Fruit fly (Drosophila melanogaster) whole organism, embryonic: ENCODE data around the gene Cyp1.

Source experiments
- Bteb2 ChIP-seq: fragments of 200-800 bp; sonication (Bioruptor generic); optimal IDR thresholded peaks from 2 replicates; lab custom pipeline; 2016; ENCODE audit warnings: missing biosample characterization, missing genetic modification characterization
- C15 ChIP-seq: fragments of 200-800 bp; sonication (Bioruptor generic); IDR thresholded peaks from 3 replicates; pipeline ENCODE4 v1.3.6; 2022; ENCODE audit warnings: missing biosample characterization, missing genetic modification characterization
- CG10366 ChIP-seq: fragments of 200-800 bp; sonication (Bioruptor generic); IDR thresholded peaks from 2 replicates; pipeline ENCODE4 v1.3.6; 2022; ENCODE audit warnings: missing biosample characterization, missing genetic modification characterization
- CG10979 ChIP-seq: fragments of 200-800 bp; sonication (Bioruptor generic); optimal IDR thresholded peaks from 2 replicates; lab custom pipeline; 2018; ENCODE audit warnings: missing biosample characterization, mild to moderate bottlenecking, missing genetic modification characterization, moderate library complexity
- CG12391 ChIP-seq: fragments of 200-800 bp; sonication (Bioruptor generic); optimal IDR thresholded peaks from 3 replicates; lab custom pipeline; 2018; ENCODE audit warnings: missing biosample characterization, mild to moderate bottlenecking, missing genetic modification characterization, moderate library complexity
- CG1603 ChIP-seq: fragments of 200-800 bp; sonication (Bioruptor generic); optimal IDR thresholded peaks from 2 replicates; lab custom pipeline; 2019; ENCODE audit warnings: missing biosample characterization, mild to moderate bottlenecking, missing genetic modification characterization, moderate library complexity
- CG16813 ChIP-seq: fragments of 200-800 bp; sonication (Bioruptor generic); IDR thresholded peaks from 3 replicates; pipeline ENCODE4 v1.3.6; 2022; ENCODE audit warnings: missing biosample characterization, missing genetic modification characterization; ENCODE audit not compliant: partially characterized antibody
- CG17328 ChIP-seq: fragments of 200-800 bp; sonication (Bioruptor generic); IDR thresholded peaks from 2 replicates; pipeline ENCODE4 v1.3.6; 2022; ENCODE audit warnings: missing biosample characterization, missing genetic modification characterization
- CG17359 ChIP-seq: fragments of 200-800 bp; sonication (Bioruptor generic); optimal IDR thresholded peaks from 3 replicates; lab custom pipeline; 2018; ENCODE audit warnings: missing biosample characterization, mild to moderate bottlenecking, missing genetic modification characterization, moderate library complexity
- CG17361 ChIP-seq: fragments of 200-800 bp; sonication (Bioruptor generic); IDR thresholded peaks from 3 replicates; pipeline ENCODE4 v1.3.6; 2022; ENCODE audit warnings: missing biosample characterization, missing genetic modification characterization
- CG3065 ChIP-seq: fragments of 200-800 bp; sonication (Bioruptor generic); optimal IDR thresholded peaks from 2 replicates; lab custom pipeline; 2016; ENCODE audit warnings: missing biosample characterization, missing genetic modification characterization
- CG3281 ChIP-seq: fragments of 200-800 bp; sonication (Bioruptor generic); optimal IDR thresholded peaks from 3 replicates; lab custom pipeline; 2017; ENCODE audit warnings: missing biosample characterization, mild to moderate bottlenecking, missing genetic modification characterization
- CG3995 ChIP-seq: fragments of 200-800 bp; sonication (Bioruptor generic); optimal IDR thresholded peaks from 3 replicates; lab custom pipeline; 2016; ENCODE audit warnings: missing biosample characterization, missing genetic modification characterization
- CG4282 ChIP-seq: fragments of 200-800 bp; sonication (Bioruptor generic); optimal IDR thresholded peaks from 2 replicates; lab custom pipeline; 2016; ENCODE audit warnings: missing biosample characterization, missing genetic modification characterization
- CG4730 ChIP-seq: fragments of 200-800 bp; sonication (Bioruptor generic); IDR thresholded peaks from 2 replicates; pipeline ENCODE4 v1.3.6; 2022; ENCODE audit warnings: missing biosample characterization, missing genetic modification characterization
- CG6175 ChIP-seq: fragments of 200-800 bp; sonication (Bioruptor generic); IDR thresholded peaks from 3 replicates; pipeline ENCODE4 v1.3.6; 2022; ENCODE audit warnings: missing biosample characterization, missing genetic modification characterization
- CG6272 ChIP-seq: fragments of 200-800 bp; sonication (Bioruptor generic); IDR thresholded peaks from 2 replicates; pipeline ENCODE4 v1.3.6; 2022; ENCODE audit warnings: missing biosample characterization, missing genetic modification characterization
- CG7928 ChIP-seq: fragments of 200-800 bp; sonication (Bioruptor generic); optimal IDR thresholded peaks from 2 replicates; lab custom pipeline; 2017; ENCODE audit warnings: missing biosample characterization, mild to moderate bottlenecking, missing genetic modification characterization
- CG8388 ChIP-seq: fragments of 200-800 bp; sonication (Bioruptor generic); optimal IDR thresholded peaks from 2 replicates; lab custom pipeline; 2019; ENCODE audit warnings: missing biosample characterization, mild to moderate bottlenecking, missing genetic modification characterization, moderate library complexity
- CG9215 ChIP-seq: fragments of 200-800 bp; sonication (Bioruptor generic); IDR thresholded peaks from 2 replicates; pipeline ENCODE4 v1.3.6; 2022; ENCODE audit warnings: missing biosample characterization, missing genetic modification characterization
- E2f2 ChIP-seq: fragments of 200-800 bp; sonication (Bioruptor generic); IDR thresholded peaks from 2 replicates; pipeline ENCODE4 v1.3.6; 2022; ENCODE audit warnings: missing biosample characterization, missing genetic modification characterization
- Ets65A ChIP-seq: fragments of 200-800 bp; sonication (Bioruptor generic); peaks from one replicate; lab custom pipeline; 2016; ENCODE audit warnings: missing biosample characterization, missing genetic modification characterization
- HLH4C ChIP-seq: fragments of 200-800 bp; sonication (Bioruptor generic); IDR thresholded peaks from 3 replicates; pipeline ENCODE4 v1.3.6; 2022; ENCODE audit warnings: missing biosample characterization, missing genetic modification characterization; ENCODE audit not compliant: partially characterized antibody
- Hmr ChIP-seq: fragments of 200-800 bp; sonication (Bioruptor generic); optimal IDR thresholded peaks from 3 replicates; lab custom pipeline; 2017; ENCODE audit warnings: mild to moderate bottlenecking, missing biosample characterization, missing genetic modification reagents, missing genetic modification characterization
- Hmx ChIP-seq: fragments of 200-800 bp; sonication (Bioruptor generic); optimal IDR thresholded peaks from 2 replicates; lab custom pipeline; 2016; ENCODE audit warnings: missing biosample characterization, missing genetic modification characterization
- MBD-R2 ChIP-seq: fragments of 200-800 bp; sonication (Bioruptor generic); IDR thresholded peaks from 2 replicates; pipeline ENCODE4 v1.3.6; 2022; ENCODE audit warnings: missing biosample characterization, missing genetic modification characterization
- Meics ChIP-seq: fragments of 200-800 bp; sonication (Bioruptor generic); optimal IDR thresholded peaks from 2 replicates; lab custom pipeline; 2017; ENCODE audit warnings: missing biosample characterization, mild to moderate bottlenecking, missing genetic modification characterization
- NFAT ChIP-seq: fragments of 200-800 bp; sonication (Bioruptor generic); IDR thresholded peaks from 2 replicates; pipeline ENCODE4 v1.3.6; 2022; ENCODE audit warnings: missing biosample characterization, missing genetic modification characterization
- Ravus ChIP-seq: fragments of 200-800 bp; sonication (Bioruptor generic); IDR thresholded peaks from 2 replicates; pipeline ENCODE4 v1.3.6; 2022; ENCODE audit warnings: missing biosample characterization, missing genetic modification characterization
- Sry-β ChIP-seq: fragments of 200-800 bp; sonication (Bioruptor generic); optimal IDR thresholded peaks from 2 replicates; lab custom pipeline; 2018; ENCODE audit warnings: missing biosample characterization, mild to moderate bottlenecking, missing genetic modification characterization, moderate library complexity
- Taf1 ChIP-seq: fragments of 200-800 bp; sonication (Bioruptor generic); IDR thresholded peaks from 2 replicates; pipeline ENCODE4 v1.3.6; 2022; ENCODE audit warnings: missing biosample characterization, missing genetic modification characterization
- Xrp1 ChIP-seq: fragments of 200-800 bp; sonication (Bioruptor generic); IDR thresholded peaks from 2 replicates; pipeline ENCODE4 v1.3.6; 2022; ENCODE audit warnings: missing biosample characterization, missing genetic modification characterization
- bsh ChIP-seq, 2 experiments: fragments of 200-800 bp; sonication (Bioruptor generic); optimal IDR thresholded peaks; 2 replicates each; lab custom pipeline; 2017 to 2018; ENCODE audit warnings: mild to moderate bottlenecking in 2 of 2, missing biosample characterization in 2 of 2, missing genetic modification characterization in 2 of 2, moderate library complexity in 1 of 2
- caup ChIP-seq: fragments of 200-800 bp; sonication (Bioruptor generic); optimal IDR thresholded peaks from 3 replicates; lab custom pipeline; 2017; ENCODE audit warnings: missing biosample characterization, mild to moderate bottlenecking, missing genetic modification characterization, moderate library complexity; ENCODE audit not compliant: severe bottlenecking
- croc ChIP-seq: fragments of 200-800 bp; sonication (Bioruptor generic); conservative IDR thresholded peaks from 3 replicates; pipeline ENCODE4 v1.3.6; 2022; ENCODE audit warnings: missing biosample characterization, missing genetic modification characterization
- esg ChIP-seq: fragments of 200-800 bp; sonication (Bioruptor generic); conservative IDR thresholded peaks from 2 replicates; pipeline ENCODE4 v1.3.6; 2022; ENCODE audit warnings: missing biosample characterization, missing genetic modification characterization
- gcm ChIP-seq: fragments of 200-800 bp; sonication (Bioruptor generic); optimal IDR thresholded peaks from 2 replicates; lab custom pipeline; 2019; ENCODE audit warnings: missing biosample characterization, mild to moderate bottlenecking, missing genetic modification characterization, moderate library complexity
- grn ChIP-seq: fragments of 200-800 bp; sonication (Bioruptor generic); optimal IDR thresholded peaks from 3 replicates; lab custom pipeline; 2017; ENCODE audit warnings: missing biosample characterization, missing genetic modification characterization
- gsb ChIP-seq: fragments of 200-800 bp; sonication (Bioruptor generic); IDR thresholded peaks from 2 replicates; pipeline ENCODE4 v1.3.6; 2022; ENCODE audit warnings: missing biosample characterization, missing genetic modification characterization
- hbn ChIP-seq: fragments of 200-800 bp; sonication (Bioruptor generic); IDR thresholded peaks from 2 replicates; pipeline ENCODE4 v1.3.6; 2022; ENCODE audit warnings: missing biosample characterization, missing genetic modification characterization; ENCODE audit not compliant: partially characterized antibody
- hkb ChIP-seq, 2 experiments: fragments of 200-800 bp in 1 of 2; fragments of >200 bp in 1 of 2; sonication (Bioruptor generic) in 1 of 2; IDR thresholded peaks in 1 of 2; optimal IDR thresholded peaks in 1 of 2; 2 replicates each; pipeline versions ENCODE4 v1.3.6 to Lab custom; 2017 to 2022; ENCODE audit warnings: missing biosample characterization in 1 of 2, missing genetic modification characterization in 1 of 2
- ind ChIP-seq: fragments of 200-800 bp; sonication (Bioruptor generic); optimal IDR thresholded peaks from 3 replicates; lab custom pipeline; 2016; ENCODE audit warnings: missing biosample characterization, missing genetic modification characterization
- lab ChIP-seq: fragments of 200-800 bp; sonication (Bioruptor generic); optimal IDR thresholded peaks from 3 replicates; lab custom pipeline; 2017; ENCODE audit warnings: missing biosample characterization, missing genetic modification characterization, mild to moderate bottlenecking, moderate library complexity, missing genetic modification reagents
- lmd ChIP-seq: fragments of 200-800 bp; sonication (Bioruptor generic); IDR thresholded peaks from 2 replicates; pipeline ENCODE4 v1.3.6; 2022; ENCODE audit warnings: missing biosample characterization, missing genetic modification characterization
- pan ChIP-seq, 4 experiments: fragments of >200 bp in 3 of 4; fragments of 200-800 bp in 1 of 4; sonication (Bioruptor generic) in 1 of 4; optimal IDR thresholded peaks in 3 of 4; IDR thresholded peaks in 1 of 4; 2 replicates each; pipeline versions ENCODE4 v1.3.6 to Lab custom; 2017 to 2022; ENCODE audit warnings: missing biosample characterization in 2 of 4, missing genetic modification characterization in 2 of 4, mixed read lengths in 1 of 4
- pnt ChIP-seq: fragments of 200-800 bp; sonication (Bioruptor generic); optimal IDR thresholded peaks from 3 replicates; lab custom pipeline; 2016; ENCODE audit warnings: missing biosample characterization, missing genetic modification characterization
- ro ChIP-seq: fragments of 200-800 bp; sonication (Bioruptor generic); IDR thresholded peaks from 2 replicates; pipeline ENCODE4 v1.3.6; 2022; ENCODE audit warnings: missing biosample characterization, missing genetic modification characterization
- row ChIP-seq: fragments of 200-800 bp; sonication (Bioruptor generic); IDR thresholded peaks from 3 replicates; pipeline ENCODE4 v1.3.6; 2022; ENCODE audit warnings: missing biosample characterization, missing genetic modification characterization
- slbo ChIP-seq: fragments of 200-800 bp; sonication (Bioruptor generic); IDR thresholded peaks from 2 replicates; pipeline ENCODE4 v1.3.6; 2022; ENCODE audit warnings: missing biosample characterization, missing genetic modification characterization
- sr ChIP-seq: fragments of 200-800 bp; sonication (Bioruptor generic); IDR thresholded peaks from 3 replicates; pipeline ENCODE4 v1.3.6; 2022; ENCODE audit warnings: missing biosample characterization, missing genetic modification characterization

Cyp1 gene

dm6 chrX:16285186-16285585 lies 35.0 kb downstream of the Cyp1 start (continued):
- no peak for TF ChIP-seq CG3995 (GFP tag; lab: Kevin White, UChicago)
- peak; percentile 3 for TF ChIP-seq Ets65A
- TF ChIP-seq Hmx (GFP tag; lab: Kevin White, UChicago) = no peak
- no peak for TF ChIP-seq CG4730 (GFP tag; lab: Robert Waterston, UW)
- TF ChIP-seq Bteb2 (GFP tag; lab: Kevin White, UChicago) = no peak
- no peak for TF ChIP-seq Ravus (GFP tag; lab: Robert Waterston, UW)
- TF ChIP-seq hbn (GFP tag; lab: Robert Waterston, UW) = no peak
- TF ChIP-seq Taf1 (GFP tag; lab: Robert Waterston, UW) = no peak
- peak; percentile 14; the same call in 1 of the 2 replicates for TF ChIP-seq lmd
- no peak for TF ChIP-seq gsb (GFP tag; lab: Robert Waterston, UW)
- TF ChIP-seq Sry-β = no peak
- 0 out of 3 replicates have a peak, but pooled peaks have one; percentile 33 for TF ChIP-seq CG17361 (GFP tag; lab: Robert Waterston, UW)
- TF ChIP-seq slbo (GFP tag; lab: Robert Waterston, UW) = peak; percentile 55
- no peak for TF ChIP-seq hkb (optimal IDR thresholded peaks at IDR 0.05; lab: Kevin White, UChicago)
- TF ChIP-seq hkb (GFP tag; IDR thresholded peaks at IDR 0.05; lab: Robert Waterston, UW) = 0 out of 2 replicates have a peak, but pooled peaks have one; percentile 28
- TF ChIP-seq E2f2 (GFP tag; lab: Robert Waterston, UW) = no peak
- peak; percentile 24 for TF ChIP-seq Meics (GFP tag; lab: Kevin White, UChicago)
- peak; percentile 48 for TF ChIP-seq lab
- peak; percentile 2 for TF ChIP-seq ind (GFP tag; lab: Kevin White, UChicago)
- TF ChIP-seq grn (GFP tag; lab: Kevin White, UChicago) = no peak
- TF ChIP-seq CG17359 (tag; lab: Kevin White, UChicago) = peak; percentile 20
- TF ChIP-seq CG6175 (GFP tag; lab: Robert Waterston, UW) = no peak
- TF ChIP-seq Hmr (GFP tag; lab: Kevin White, UChicago) = peak; percentile 40
- peak; percentile 19 for TF ChIP-seq CG8388 (GFP tag; lab: Kevin White, UChicago)
- peak; percentile 9 for TF ChIP-seq CG3281 (GFP tag; lab: Kevin White, UChicago)
- TF ChIP-seq CG12391 (tag; lab: Kevin White, UChicago) = peak; percentile 42
- no peak for TF ChIP-seq HLH4C (GFP tag; lab: Robert Waterston, UW)
- no peak for TF ChIP-seq ro (GFP tag; lab: Robert Waterston, UW)
- TF ChIP-seq C15 = no peak
- TF ChIP-seq caup = peak; percentile 4
- TF ChIP-seq MBD-R2 (GFP tag; lab: Robert Waterston, UW) = no peak
- TF ChIP-seq CG9215 (GFP tag; lab: Robert Waterston, UW) = no peak
- peak; percentile 4 for TF ChIP-seq gcm (GFP tag; lab: Kevin White, UChicago)
- TF ChIP-seq CG4282 (GFP tag; lab: Kevin White, UChicago) = no peak
- TF ChIP-seq CG1603 (tag; lab: Kevin White, UChicago) = no peak
- no peak for TF ChIP-seq pnt
- no peak for TF ChIP-seq sr (GFP tag; lab: Robert Waterston, UW)
- TF ChIP-seq esg = 0 out of 2 replicates have a peak, but pooled peaks have one; percentile 9
- no peak for TF ChIP-seq CG6272 (GFP tag; lab: Robert Waterston, UW)
- TF ChIP-seq bsh (GFP tag; optimal IDR thresholded peaks at IDR 0.05; lab: Kevin White, UChicago) = peak in 1 of 2 experiments; percentile 38
- TF ChIP-seq CG3065 (GFP tag; lab: Kevin White, UChicago) = no peak
- peak; percentile 14; the same call in 1 of the 2 replicates for TF ChIP-seq CG10366 (GFP tag; lab: Robert Waterston, UW)
- 0 out of 2 replicates have a peak, but pooled peaks have one; percentile 15 for TF ChIP-seq CG17328 (GFP tag; lab: Robert Waterston, UW)
- TF ChIP-seq CG10979 (tag; lab: Kevin White, UChicago) = peak; percentile 21
- TF ChIP-seq CG16813 (GFP tag; lab: Robert Waterston, UW) = no peak
- peak; percentile 51; the same call in 1 of the 2 replicates for TF ChIP-seq Xrp1 (GFP tag; lab: Robert Waterston, UW)
- TF ChIP-seq CG7928 (GFP tag; lab: Kevin White, UChicago) = no peak
- TF ChIP-seq row (GFP tag; lab: Robert Waterston, UW) = peak; percentile 77
- no peak for TF ChIP-seq NFAT (GFP tag; lab: Robert Waterston, UW)
- TF ChIP-seq croc (GFP tag; lab: Robert Waterston, UW) = no peak
- TF ChIP-seq pan (optimal IDR thresholded peaks at IDR 0.05; lab: Kevin White, UChicago) = no peak
- TF ChIP-seq pan (GFP tag; optimal IDR thresholded peaks at IDR 0.05 in 1 of 2, IDR thresholded peaks at IDR 0.05 in 1 of 2) = peak in 1 of 2 experiments; percentile 19
